Fruit fly (Drosophila melanogaster) S2 (cell line): ENCODE results near the gene CG32320.

Experiments used
- CG8478 ChIP-seq: fragments of >200 bp; optimal IDR thresholded peaks from 2 replicates; lab custom pipeline; 2018
- CTCF ChIP-seq, 2 experiments: fragments of >200 bp; optimal IDR thresholded peaks; 2 replicates each; lab custom pipeline; 2018

dm6 chr3L:1410369-1411107 lies 12.2 kb downstream of the CG32320 start, which contains the start of gene CG9168:
- TF ChIP-seq CTCF (optimal IDR thresholded peaks at IDR 0.05; lab: Kevin White, UChicago) (no peak), CG8478 (no peak)
